Worm (Caenorhabditis elegans): ENCODE data around the gene F53H4.2.

The F53H4.2 gene

ce11 chrX:15865868-15866555, 9.1 kb downstream of the F53H4.2 start, which contains the start of the genes csb-1 and F53H4.4:
Gene csb-1, minus strand, starts transcription at chrX:15865918.
Gene F53H4.4, plus strand, starts transcription at chrX:15866387.
- TF ChIP-seq ceh-32 (tag; optimal IDR thresholded peaks at IDR 0.05; ENCODE audit: poor library complexity) (no peak), nhr-48 (tag; optimal IDR thresholded peaks at IDR 0.05) (peak; percentile 10), nhr-6 (tag; optimal IDR thresholded peaks at IDR 0.05) (peak; percentile 59), nhr-10 (tag; optimal IDR thresholded peaks at IDR 0.05) (no peak), F49E8.2 (tag; optimal IDR thresholded peaks at IDR 0.05; ENCODE audit: borderline replicate concordance) (no peak), nhr-76 (tag; optimal IDR thresholded peaks at IDR 0.05) (no peak), dpl-1 (GFP tag; optimal IDR thresholded peaks at IDR 0.05) (peak; percentile 71), nhr-102 (tag; optimal IDR thresholded peaks at IDR 0.05) (peak; percentile 37), rbr-2 (tag; optimal IDR thresholded peaks at IDR 0.05) (peak; percentile 57), pqm-1 (tag; optimal IDR thresholded peaks at IDR 0.05) (peak; percentile 50), vab-7 (GFP tag; IDR thresholded peaks at IDR 0.05) (peak; percentile 15; the same call in 1 of the 2 replicates), lim-7 (GFP tag; IDR thresholded peaks at IDR 0.05) (no peak), mes-2 (tag; optimal IDR thresholded peaks at IDR 0.05; ENCODE audit: poor library complexity, severe bottlenecking) (peak; percentile 91), mep-1 (tag; optimal IDR thresholded peaks at IDR 0.05) (peak; percentile 91), mdl-1 (tag; optimal IDR thresholded peaks at IDR 0.05) (peak; percentile 85 to 99), ceh-62 (tag; optimal IDR thresholded peaks at IDR 0.05) (no peak), nhr-11 (tag; optimal IDR thresholded peaks at IDR 0.05) (no peak), unc-39 (tag; optimal IDR thresholded peaks at IDR 0.05) (no peak), hlh-11 (tag; optimal IDR thresholded peaks at IDR 0.05) (peak; percentile 73), dmd-6 (GFP tag; IDR thresholded peaks at IDR 0.05) (peak; percentile 58; the same call in 1 of the 2 replicates), unc-62 (GFP tag; optimal IDR thresholded peaks at IDR 0.05 in 1 of 2) (no peak), unc-62 (tag; optimal IDR thresholded peaks at IDR 0.05) (no peak), nhr-28 (tag; optimal IDR thresholded peaks at IDR 0.05) (peak; percentile 71), mxl-2 (GFP tag; conservative IDR thresholded peaks at IDR 0.05) (no peak), aha-1 (tag) (peak; percentile 89), php-3 (GFP tag; IDR thresholded peaks at IDR 0.05) (no peak), aly-2 (tag; optimal IDR thresholded peaks at IDR 0.05) (no peak), lin-1 (GFP tag; IDR thresholded peaks at IDR 0.05) (no peak), lin-29 (GFP tag; IDR thresholded peaks at IDR 0.05) (no peak), nhr-25 (tag; optimal IDR thresholded peaks at IDR 0.05; ENCODE audit: borderline replicate concordance, insufficient read depth) (no peak), lin-13 (GFP tag; optimal IDR thresholded peaks at IDR 0.05) (peak; percentile 65), ztf-7 (tag; optimal IDR thresholded peaks at IDR 0.05) (no peak), hif-1 (tag; optimal IDR thresholded peaks at IDR 0.05) (peak in 1 of 2 experiments; percentile 79), nhr-42 (GFP tag; IDR thresholded peaks at IDR 0.05) (no peak), hmg-1.1 (GFP tag; IDR thresholded peaks at IDR 0.05) (peak; percentile 41; the same call in 1 of the 2 replicates), nhr-41 (GFP tag; IDR thresholded peaks at IDR 0.05) (no peak), hlh-30 (tag; optimal IDR thresholded peaks at IDR 0.05; ENCODE audit: insufficient read depth) (peak; percentile 98), ceh-20 (GFP tag; IDR thresholded peaks at IDR 0.05) (peak; percentile 31; the same call in 1 of the 2 replicates), madf-9 (GFP tag; conservative IDR thresholded peaks at IDR 0.05) (no peak), Y75B8A.6 (GFP tag; IDR thresholded peaks at IDR 0.05) (no peak), ces-1 (GFP tag; optimal IDR thresholded peaks at IDR 0.05) (no peak), mdt-29 (GFP tag; IDR thresholded peaks at IDR 0.05) (no peak), daf-8 (GFP tag; IDR thresholded peaks at IDR 0.05) (no peak), dmd-8 (GFP tag; IDR thresholded peaks at IDR 0.05) (no peak), daf-16 (GFP tag; optimal IDR thresholded peaks at IDR 0.05) (no peak), daf-16 (tag; optimal IDR thresholded peaks at IDR 0.05) (no peak), ctbp-1 (GFP tag; IDR thresholded peaks at IDR 0.05) (no peak), lin-39 (tag; optimal IDR thresholded peaks at IDR 0.05) (no peak), spr-3 (GFP tag; optimal IDR thresholded peaks at IDR 0.05) (no peak), nhr-77 (tag; optimal IDR thresholded peaks at IDR 0.05) (peak; percentile 85), ZK546.5 (tag; optimal IDR thresholded peaks at IDR 0.05) (no peak)
